Fruit fly (Drosophila melanogaster) whole organism, embryonic: ENCODE data around the gene Oatp30B.
A peak's percentile ranks its signal among the peaks of the same experiment; 100 is the strongest.

Experiments used
- Ada2b ChIP-seq: fragments of 200-800 bp; sonication (Bioruptor generic); IDR thresholded peaks from 2 replicates; pipeline ENCODE4 v1.3.6; 2022; ENCODE audit warnings: missing biosample characterization, missing genetic modification characterization
- Asciz ChIP-seq: fragments of 200-800 bp; sonication (Bioruptor generic); optimal IDR thresholded peaks from 2 replicates; lab custom pipeline; 2017; ENCODE audit warnings: missing biosample characterization, mild to moderate bottlenecking, missing genetic modification characterization, missing genetic modification reagents
- BEAF-32 ChIP-seq: fragments of 200-800 bp; sonication (Bioruptor generic); optimal IDR thresholded peaks from 3 replicates; lab custom pipeline; 2017; ENCODE audit warnings: missing biosample characterization, missing genetic modification characterization, mild to moderate bottlenecking, moderate library complexity, missing genetic modification reagents
- CG12236 ChIP-seq: fragments of 200-800 bp; sonication (Bioruptor generic); optimal IDR thresholded peaks from 2 replicates; lab custom pipeline; 2016; ENCODE audit warnings: missing biosample characterization, missing genetic modification characterization
- CG14441 ChIP-seq: fragments of 200-800 bp; sonication (Bioruptor generic); IDR thresholded peaks from 2 replicates; pipeline ENCODE4 v1.3.6; 2022; ENCODE audit warnings: missing biosample characterization, missing genetic modification characterization
- CG14860 ChIP-seq: fragments of 200-800 bp; sonication (Bioruptor generic); IDR thresholded peaks from 3 replicates; pipeline ENCODE4 v1.3.6; 2022; ENCODE audit warnings: missing biosample characterization, missing genetic modification characterization; ENCODE audit not compliant: partially characterized antibody
- CG15696 ChIP-seq: fragments of 200-800 bp; sonication (Bioruptor generic); optimal IDR thresholded peaks from 2 replicates; lab custom pipeline; 2019; ENCODE audit warnings: missing biosample characterization, mild to moderate bottlenecking, missing genetic modification characterization, moderate library complexity
- CG17186 ChIP-seq: fragments of 200-800 bp; sonication (Bioruptor generic); optimal IDR thresholded peaks from 3 replicates; lab custom pipeline; 2017; ENCODE audit warnings: missing biosample characterization, missing genetic modification reagents, missing genetic modification characterization
- CG17802 ChIP-seq: fragments of 200-800 bp; sonication (Bioruptor generic); optimal IDR thresholded peaks from 2 replicates; lab custom pipeline; 2018; ENCODE audit warnings: missing biosample characterization, mild to moderate bottlenecking, missing genetic modification characterization, moderate library complexity
- CG18476 ChIP-seq: fragments of 200-800 bp; sonication (Bioruptor generic); optimal IDR thresholded peaks from 2 replicates; lab custom pipeline; 2016; ENCODE audit warnings: missing biosample characterization, mild to moderate bottlenecking, missing genetic modification characterization
- CG2199 ChIP-seq: fragments of 200-800 bp; sonication (Bioruptor generic); IDR thresholded peaks from 3 replicates; pipeline ENCODE4 v1.3.6; 2022; ENCODE audit warnings: missing biosample characterization, missing genetic modification characterization
- CG31365 ChIP-seq: fragments of 200-800 bp; sonication (Bioruptor generic); optimal IDR thresholded peaks from 2 replicates; lab custom pipeline; 2018; ENCODE audit warnings: missing biosample characterization, mild to moderate bottlenecking, missing genetic modification characterization
- CG3407 ChIP-seq: fragments of 200-800 bp; sonication (Bioruptor generic); optimal IDR thresholded peaks from 2 replicates; lab custom pipeline; 2018; ENCODE audit warnings: missing biosample characterization, mild to moderate bottlenecking, missing genetic modification characterization
- CG3838 ChIP-seq: fragments of 200-800 bp; sonication (Bioruptor generic); optimal IDR thresholded peaks from 3 replicates; lab custom pipeline; 2016; ENCODE audit warnings: missing biosample characterization, missing genetic modification characterization
- CG3995 ChIP-seq: fragments of 200-800 bp; sonication (Bioruptor generic); optimal IDR thresholded peaks from 3 replicates; lab custom pipeline; 2016; ENCODE audit warnings: missing biosample characterization, missing genetic modification characterization
- CG6854 ChIP-seq: fragments of 200-800 bp; sonication (Bioruptor generic); optimal IDR thresholded peaks from 3 replicates; lab custom pipeline; 2017; ENCODE audit warnings: missing biosample characterization, mild to moderate bottlenecking, missing genetic modification characterization
- CG7786 ChIP-seq: fragments of 200-800 bp; sonication (Bioruptor generic); optimal IDR thresholded peaks from 2 replicates; lab custom pipeline; 2016; ENCODE audit warnings: missing biosample characterization, missing genetic modification characterization
- CG8281 ChIP-seq: fragments of 200-800 bp; sonication (Bioruptor generic); optimal IDR thresholded peaks from 2 replicates; lab custom pipeline; 2018; ENCODE audit warnings: missing biosample characterization, mild to moderate bottlenecking, missing genetic modification characterization, moderate library complexity
- CG8290 ChIP-seq, 3 experiments: fragments of 200-800 bp; sonication (Bioruptor generic); optimal IDR thresholded peaks; 2 replicates each; lab custom pipeline; 2016 to 2019; ENCODE audit warnings: missing biosample characterization in 3 of 3, missing genetic modification characterization in 3 of 3, mild to moderate bottlenecking in 2 of 3, moderate library complexity in 1 of 3
- CG8388 ChIP-seq: fragments of 200-800 bp; sonication (Bioruptor generic); optimal IDR thresholded peaks from 2 replicates; lab custom pipeline; 2019; ENCODE audit warnings: missing biosample characterization, mild to moderate bottlenecking, missing genetic modification characterization, moderate library complexity
- CG9215 ChIP-seq: fragments of 200-800 bp; sonication (Bioruptor generic); IDR thresholded peaks from 2 replicates; pipeline ENCODE4 v1.3.6; 2022; ENCODE audit warnings: missing biosample characterization, missing genetic modification characterization
- D ChIP-seq, 2 experiments: fragments of 200-800 bp in 1 of 2; fragments of >200 bp in 1 of 2; sonication (Bioruptor generic) in 1 of 2; optimal IDR thresholded peaks; 2 replicates in 1 of 2; 3 replicates in 1 of 2; lab custom pipeline; 2017; ENCODE audit warnings: mild to moderate bottlenecking in 1 of 2, missing biosample characterization in 1 of 2, missing genetic modification characterization in 1 of 2, missing genetic modification reagents in 1 of 2
- Dip3 ChIP-seq: fragments of 200-800 bp; sonication (Bioruptor generic); optimal IDR thresholded peaks from 3 replicates; lab custom pipeline; 2016; ENCODE audit warnings: missing biosample characterization, missing genetic modification characterization
- Dll ChIP-seq: fragments of 200-800 bp; sonication (Bioruptor generic); IDR thresholded peaks from 4 replicates; pipeline ENCODE4 v1.3.6; 2022; ENCODE audit warnings: missing biosample characterization, missing genetic modification characterization; ENCODE audit not compliant: partially characterized antibody
- Fer2 ChIP-seq: fragments of 200-800 bp; sonication (Bioruptor generic); optimal IDR thresholded peaks from 2 replicates; lab custom pipeline; 2018; ENCODE audit warnings: missing biosample characterization, mild to moderate bottlenecking, missing genetic modification characterization, moderate library complexity
- HmgZ ChIP-seq: fragments of 200-800 bp; sonication (Bioruptor generic); optimal IDR thresholded peaks from 2 replicates; lab custom pipeline; 2018; ENCODE audit warnings: missing biosample characterization, mild to moderate bottlenecking, missing genetic modification characterization
- Hr3 ChIP-seq: fragments of 200-800 bp; sonication (Bioruptor generic); optimal IDR thresholded peaks from 3 replicates; lab custom pipeline; 2016; ENCODE audit warnings: missing biosample characterization, missing genetic modification characterization
- NC2β ChIP-seq: fragments of 200-800 bp; sonication (Bioruptor generic); optimal IDR thresholded peaks from 2 replicates; lab custom pipeline; 2016; ENCODE audit warnings: missing biosample characterization, missing genetic modification characterization
- Oli ChIP-seq: fragments of 200-800 bp; sonication (Bioruptor generic); optimal IDR thresholded peaks from 2 replicates; lab custom pipeline; 2018; ENCODE audit warnings: missing biosample characterization, mild to moderate bottlenecking, missing genetic modification characterization, moderate library complexity
- Sin3A ChIP-seq: fragments of >200 bp; optimal IDR thresholded peaks from 2 replicates; lab custom pipeline; 2018
- Vsx1 ChIP-seq: fragments of 200-800 bp; sonication (Bioruptor generic); optimal IDR thresholded peaks from 2 replicates; lab custom pipeline; 2017; ENCODE audit warnings: missing biosample characterization, mild to moderate bottlenecking, missing genetic modification characterization, missing genetic modification reagents
- ara ChIP-seq: fragments of 200-800 bp; sonication (Bioruptor generic); IDR thresholded peaks from 2 replicates; pipeline ENCODE4 v1.3.6; 2022; ENCODE audit warnings: missing biosample characterization, missing genetic modification characterization
- ash1 ChIP-seq: fragments of 200-800 bp; sonication (Bioruptor generic); optimal IDR thresholded peaks from 2 replicates; lab custom pipeline; 2018; ENCODE audit warnings: missing biosample characterization, mild to moderate bottlenecking, missing genetic modification characterization
- ci ChIP-seq: fragments of 200-800 bp; sonication (Bioruptor generic); IDR thresholded peaks from 3 replicates; pipeline ENCODE4 v1.3.6; 2022; ENCODE audit warnings: missing biosample characterization, missing genetic modification characterization
- fd3F ChIP-seq: fragments of 200-800 bp; sonication (Bioruptor generic); optimal IDR thresholded peaks from 2 replicates; lab custom pipeline; 2018; ENCODE audit warnings: missing biosample characterization, mild to moderate bottlenecking, missing genetic modification characterization, moderate library complexity
- gem ChIP-seq: fragments of 200-800 bp; sonication (Bioruptor generic); optimal IDR thresholded peaks from 2 replicates; lab custom pipeline; 2019; ENCODE audit warnings: missing biosample characterization, mild to moderate bottlenecking, missing genetic modification characterization, moderate library complexity
- hb ChIP-seq: fragments of 200-800 bp; sonication (Bioruptor generic); IDR thresholded peaks from 3 replicates; pipeline ENCODE4 v1.3.6; 2022; ENCODE audit warnings: missing biosample characterization, missing genetic modification characterization; ENCODE audit not compliant: partially characterized antibody
- kay ChIP-seq: fragments of 200-800 bp; sonication (Bioruptor generic); optimal IDR thresholded peaks from 2 replicates; lab custom pipeline; 2016; ENCODE audit warnings: missing biosample characterization, missing genetic modification characterization
- peb ChIP-seq: fragments of 200-800 bp; sonication (Bioruptor generic); IDR thresholded peaks from 2 replicates; pipeline ENCODE4 v1.3.6; 2022; ENCODE audit warnings: missing biosample characterization, missing genetic modification characterization
- pnt ChIP-seq: fragments of 200-800 bp; sonication (Bioruptor generic); optimal IDR thresholded peaks from 3 replicates; lab custom pipeline; 2016; ENCODE audit warnings: missing biosample characterization, missing genetic modification characterization
- pros ChIP-seq: fragments of 200-800 bp; sonication (Bioruptor generic); optimal IDR thresholded peaks from 3 replicates; lab custom pipeline; 2019; ENCODE audit warnings: missing biosample characterization, mild to moderate bottlenecking, missing genetic modification characterization, moderate library complexity
- ro ChIP-seq: fragments of 200-800 bp; sonication (Bioruptor generic); IDR thresholded peaks from 2 replicates; pipeline ENCODE4 v1.3.6; 2022; ENCODE audit warnings: missing biosample characterization, missing genetic modification characterization
- row ChIP-seq: fragments of 200-800 bp; sonication (Bioruptor generic); IDR thresholded peaks from 3 replicates; pipeline ENCODE4 v1.3.6; 2022; ENCODE audit warnings: missing biosample characterization, missing genetic modification characterization
- sens ChIP-seq: fragments of 200-800 bp; sonication (Bioruptor generic); peaks from one replicate; lab custom pipeline; 2016; ENCODE audit warnings: missing biosample characterization, missing genetic modification characterization
- sens-2 ChIP-seq: fragments of 200-800 bp; sonication (Bioruptor generic); IDR thresholded peaks from 2 replicates; pipeline ENCODE4 v1.3.6; 2022; ENCODE audit warnings: missing biosample characterization, missing genetic modification characterization
- slbo ChIP-seq: fragments of 200-800 bp; sonication (Bioruptor generic); IDR thresholded peaks from 2 replicates; pipeline ENCODE4 v1.3.6; 2022; ENCODE audit warnings: missing biosample characterization, missing genetic modification characterization
- so ChIP-seq: fragments of 200-800 bp; sonication (Bioruptor generic); IDR thresholded peaks from 3 replicates; pipeline ENCODE4 v1.3.6; 2022; ENCODE audit warnings: missing biosample characterization, missing genetic modification characterization
- tap ChIP-seq: fragments of 200-800 bp; optimal IDR thresholded peaks from 3 replicates; lab custom pipeline; 2019; ENCODE audit warnings: missing biosample characterization, mild to moderate bottlenecking, missing genetic modification characterization, moderate library complexity
- toy ChIP-seq: fragments of 200-800 bp; sonication (Bioruptor generic); IDR thresholded peaks from 2 replicates; pipeline ENCODE4 v1.3.6; 2022; ENCODE audit warnings: missing biosample characterization, missing genetic modification characterization
- twi ChIP-seq: fragments of 200-800 bp; optimal IDR thresholded peaks from 2 replicates; lab custom pipeline; 2019; ENCODE audit warnings: missing biosample characterization, mild to moderate bottlenecking, missing genetic modification characterization, moderate library complexity
- yki ChIP-seq: fragments of >200 bp; optimal IDR thresholded peaks from 3 replicates; lab custom pipeline; 2018
- zfh2 ChIP-seq: fragments of 200-800 bp; sonication (Bioruptor generic); optimal IDR thresholded peaks from 2 replicates; lab custom pipeline; 2016; ENCODE audit warnings: missing biosample characterization, missing genetic modification characterization

Gene Oatp30B

dm6 chr2L:9524915-9525314 is 3.9 kb downstream of the Oatp30B start:
- no peak for TF ChIP-seq Sin3A (lab: Kevin White, UChicago)
- TF ChIP-seq HmgZ (tag; lab: Kevin White, UChicago): no peak
- TF ChIP-seq NC2β (GFP tag; lab: Kevin White, UChicago): no peak
- no peak for TF ChIP-seq CG17186
- peak; percentile 4 for TF ChIP-seq CG12236 (GFP tag; lab: Kevin White, UChicago)
- TF ChIP-seq Ada2b (GFP tag; lab: Robert Waterston, UW): no peak
- no peak for TF ChIP-seq CG8290 (GFP tag; optimal IDR thresholded peaks at IDR 0.05; lab: Kevin White, UChicago)
- TF ChIP-seq CG8290 (tag; optimal IDR thresholded peaks at IDR 0.05; lab: Kevin White, UChicago): no peak
- no peak for TF ChIP-seq zfh2 (GFP tag; lab: Kevin White, UChicago)
- TF ChIP-seq Hr3 (GFP tag; lab: Kevin White, UChicago): no peak
- TF ChIP-seq Vsx1 (GFP tag; lab: Kevin White, UChicago): no peak
- no peak for TF ChIP-seq ara (GFP tag; lab: Robert Waterston, UW)
- no peak for TF ChIP-seq CG15696 (tag; lab: Kevin White, UChicago)
- peak; percentile 0 for TF ChIP-seq fd3F (GFP tag; lab: Kevin White, UChicago)
- TF ChIP-seq row (GFP tag; lab: Robert Waterston, UW): 0 out of 3 replicates have a peak, but pooled peaks have one; percentile 18
- peak; percentile 61 for TF ChIP-seq CG8388
- TF ChIP-seq CG17802 (tag; lab: Kevin White, UChicago): no peak
- no peak for TF ChIP-seq CG31365
- no peak for TF ChIP-seq CG9215 (GFP tag; lab: Robert Waterston, UW)
- TF ChIP-seq CG2199 (GFP tag; lab: Robert Waterston, UW): 0 out of 3 replicates have a peak, but pooled peaks have one; percentile 37
- no peak for TF ChIP-seq hb (GFP tag; lab: Robert Waterston, UW)
- TF ChIP-seq pros (GFP tag; lab: Kevin White, UChicago): no peak
- no peak for TF ChIP-seq toy (GFP tag; lab: Robert Waterston, UW)
- no peak for TF ChIP-seq CG14441 (GFP tag; lab: Robert Waterston, UW)
- TF ChIP-seq tap: no peak
- TF ChIP-seq peb (GFP tag; lab: Robert Waterston, UW): no peak
- no peak for TF ChIP-seq sens (GFP tag; lab: Kevin White, UChicago)
- no peak for TF ChIP-seq kay
- TF ChIP-seq ci: 0 out of 3 replicates have a peak, but pooled peaks have one; percentile 44
- TF ChIP-seq CG8281 (tag; lab: Kevin White, UChicago): peak; percentile 96
- TF ChIP-seq Fer2 (tag; lab: Kevin White, UChicago): no peak

- TF ChIP-seq pnt (GFP tag; lab: Kevin White, UChicago) (peak; percentile 68), CG3407 (GFP tag; lab: Kevin White, UChicago) (peak; percentile 95), yki (lab: Kevin White, UChicago) (no peak), slbo (no peak), twi (tag; lab: Kevin White, UChicago) (peak; percentile 81), Asciz (GFP tag; lab: Kevin White, UChicago) (peak; percentile 96), Dip3 (peak; percentile 53), BEAF-32 (GFP tag; lab: Kevin White, UChicago) (peak; percentile 1), Dll (GFP tag; lab: Robert Waterston, UW) (no peak), CG14860 (GFP tag; lab: Robert Waterston, UW) (no peak), ro (GFP tag; lab: Robert Waterston, UW) (no peak), ash1 (GFP tag; lab: Kevin White, UChicago) (peak; percentile 90), gem (tag; lab: Kevin White, UChicago) (peak; percentile 83), CG18476 (GFP tag; lab: Kevin White, UChicago) (peak; percentile 77), CG7786 (peak; percentile 74), sens-2 (no peak; the same call in 1 of the 2 replicates), CG3995 (GFP tag; lab: Kevin White, UChicago) (peak; percentile 25), so (peak; percentile 93), CG6854 (peak; percentile 87), Oli (tag; lab: Kevin White, UChicago) (peak; percentile 30), D (optimal IDR thresholded peaks at IDR 0.05; lab: Kevin White, UChicago) (no peak), D (GFP tag; optimal IDR thresholded peaks at IDR 0.05; lab: Kevin White, UChicago) (peak; percentile 86), CG3838 (GFP tag; lab: Kevin White, UChicago) (peak; percentile 88)
These were observed 4.7 kb downstream of the Oatp30B start for dm6 chr2L:9525719-9526118.
